Fruit fly (Drosophila melanogaster): ENCODE results near the gene CG31998.

dm6 chr4:225824-226223, 20.1 kb upstream of the CG31998 start:
- TF ChIP-seq pan (optimal IDR thresholded peaks at IDR 0.05) (no peak), Hr78 (GFP tag; optimal IDR thresholded peaks at IDR 0.05) (no peak)

Data from whole organism, wandering third instar larva.